Fruit fly (Drosophila melanogaster) whole organism, wandering third instar larva: ENCODE results near the gene Or67c.

Source experiments
- Dfd ChIP-seq: fragments of >200 bp; optimal IDR thresholded peaks from 2 replicates; lab custom pipeline; 2017; ENCODE audit warnings: missing biosample characterization, missing genetic modification characterization
- Dif ChIP-seq: fragments of 200-275, 200-300 bp; sonication (Bioruptor generic); optimal IDR thresholded peaks from 2 replicates; lab custom pipeline; 2018; ENCODE audit warnings: missing biosample characterization, missing genetic modification characterization; ENCODE audit not compliant: partially characterized antibody
- GATAd ChIP-seq: sonication (Bioruptor generic); optimal IDR thresholded peaks from 2 replicates; lab custom pipeline; 2016; ENCODE audit warnings: missing biosample characterization, missing genetic modification characterization
- Jra ChIP-seq: sonication (Bioruptor generic); optimal IDR thresholded peaks from 2 replicates; lab custom pipeline; 2016; ENCODE audit warnings: missing biosample characterization, missing genetic modification characterization
- Myc ChIP-seq: fragments of >200 bp; optimal IDR thresholded peaks from 2 replicates; lab custom pipeline; 2017
- N ChIP-seq: fragments of >200 bp; optimal IDR thresholded peaks from 2 replicates; lab custom pipeline; 2018; ENCODE audit warnings: missing biosample characterization, missing external identifiers, missing genetic modification characterization
- OdsH ChIP-seq: fragments of 200-800 bp; sonication (Bioruptor generic); optimal IDR thresholded peaks from 2 replicates; lab custom pipeline; 2016; ENCODE audit warnings: missing biosample characterization, mild to moderate bottlenecking, missing genetic modification characterization
- Rel ChIP-seq, 2 experiments: fragments of 200-800 bp; sonication (Bioruptor generic) in 1 of 2; optimal IDR thresholded peaks; 2 replicates in 1 of 2; 3 replicates in 1 of 2; lab custom pipeline; 2016 to 2019; ENCODE audit warnings: mild to moderate bottlenecking in 2 of 2, missing biosample characterization in 2 of 2, missing genetic modification characterization in 2 of 2, moderate library complexity in 1 of 2
- foxo ChIP-seq, 2 experiments: fragments of 200-800 bp; sonication (Bioruptor generic); optimal IDR thresholded peaks; 2 replicates in 1 of 2; 3 replicates in 1 of 2; lab custom pipeline; 2016 to 2017; ENCODE audit warnings: missing biosample characterization in 2 of 2, missing genetic modification characterization in 2 of 2
- h ChIP-seq: fragments of 200-800 bp; sonication (Bioruptor generic); optimal IDR thresholded peaks from 3 replicates; lab custom pipeline; 2016; ENCODE audit warnings: missing biosample characterization, mild to moderate bottlenecking, missing genetic modification characterization
- pan ChIP-seq: fragments of >200 bp; optimal IDR thresholded peaks from 2 replicates; lab custom pipeline; 2017
- psq ChIP-seq: fragments of 200-800 bp; sonication (Bioruptor generic); optimal IDR thresholded peaks from 3 replicates; lab custom pipeline; 2017; ENCODE audit warnings: missing biosample characterization, mild to moderate bottlenecking, missing genetic modification characterization, moderate library complexity
- tai ChIP-seq: sonication (Bioruptor generic); optimal IDR thresholded peaks from 2 replicates; lab custom pipeline; 2016; ENCODE audit warnings: missing biosample characterization, missing genetic modification characterization
- woc ChIP-seq: sonication (Bioruptor generic); optimal IDR thresholded peaks from 2 replicates; lab custom pipeline; 2016; ENCODE audit warnings: missing biosample characterization, mild to moderate bottlenecking, missing genetic modification characterization

DNA sequence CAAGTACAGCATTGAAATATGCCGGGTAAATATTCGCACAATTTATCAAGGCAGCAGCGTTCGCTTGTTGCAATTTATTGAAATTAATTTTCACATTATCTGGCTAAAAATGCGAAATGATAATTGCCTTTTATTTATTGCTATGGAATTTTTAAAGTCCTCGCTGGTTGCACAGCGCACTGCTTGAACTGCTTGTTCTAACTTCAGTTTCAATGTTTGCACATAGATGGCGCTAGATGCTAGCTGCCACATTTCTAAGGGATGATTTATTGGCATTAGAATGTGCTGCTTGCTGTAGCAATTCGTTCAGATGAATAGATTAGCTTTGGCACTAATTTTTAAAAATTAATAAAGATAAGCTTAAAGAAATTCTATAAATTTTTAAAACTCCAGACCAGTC is 40.4 kb upstream of the Or67c start:
- TF ChIP-seq GATAd (GFP tag; lab: Kevin White, UChicago) (no peak), psq (GFP tag; lab: Kevin White, UChicago) (no peak), Dif (GFP tag; lab: Kevin White, UChicago) (no peak), Jra (GFP tag; lab: Kevin White, UChicago) (no peak), N (no peak), Myc (lab: Kevin White, UChicago) (no peak), h (no peak), pan (lab: Kevin White, UChicago) (no peak), woc (GFP tag; lab: Kevin White, UChicago) (no peak), OdsH (GFP tag; lab: Kevin White, UChicago) (no peak), foxo (GFP tag; optimal IDR thresholded peaks at IDR 0.05; lab: Kevin White, UChicago) (no peak), Dfd (no peak), tai (GFP tag; lab: Kevin White, UChicago) (no peak), Rel (GFP tag; optimal IDR thresholded peaks at IDR 0.05; lab: Kevin White, UChicago) (no peak), Rel (tag; optimal IDR thresholded peaks at IDR 0.05; lab: Kevin White, UChicago) (no peak)
